Fruit fly (Drosophila melanogaster) whole organism, embryonic: ENCODE data around the gene Iru.
A peak's percentile ranks its signal among the peaks of the same experiment; 100 is the strongest.

Experiments
- B-H1 ChIP-seq: fragments of 200-800 bp; sonication (Bioruptor generic); IDR thresholded peaks from 3 replicates; pipeline ENCODE4 v1.3.6; 2022; ENCODE audit warnings: missing biosample characterization, missing genetic modification characterization
- Blimp-1 ChIP-seq: fragments of 200-800 bp; sonication (Bioruptor generic); optimal IDR thresholded peaks from 3 replicates; lab custom pipeline; 2018; ENCODE audit warnings: missing biosample characterization, missing genetic modification characterization, mild to moderate bottlenecking, moderate library complexity, missing genetic modification reagents
- BtbVII ChIP-seq: fragments of 200-800 bp; sonication (Bioruptor generic); optimal IDR thresholded peaks from 3 replicates; lab custom pipeline; 2017; ENCODE audit warnings: missing biosample characterization, mild to moderate bottlenecking, missing genetic modification characterization
- CG11504 ChIP-seq: fragments of 200-800 bp; sonication (Bioruptor generic); optimal IDR thresholded peaks from 3 replicates; lab custom pipeline; 2019; ENCODE audit warnings: missing biosample characterization, mild to moderate bottlenecking, missing genetic modification characterization, moderate library complexity
- CG12942 ChIP-seq: fragments of 200-800 bp; sonication (Bioruptor generic); optimal IDR thresholded peaks from 3 replicates; lab custom pipeline; 2016; ENCODE audit warnings: missing biosample characterization, missing genetic modification characterization
- CG13123 ChIP-seq: fragments of 200-800 bp; sonication (Bioruptor generic); optimal IDR thresholded peaks from 2 replicates; lab custom pipeline; 2016; ENCODE audit warnings: missing biosample characterization, missing genetic modification characterization
- CG13775 ChIP-seq: fragments of 200-800 bp; sonication (Bioruptor generic); optimal IDR thresholded peaks from 3 replicates; lab custom pipeline; 2017; ENCODE audit warnings: missing biosample characterization, mild to moderate bottlenecking, missing genetic modification characterization
- CG14667 ChIP-seq: fragments of 200-800 bp; sonication (Bioruptor generic); IDR thresholded peaks from 2 replicates; pipeline ENCODE4 v1.3.6; 2022; ENCODE audit warnings: missing biosample characterization, missing genetic modification characterization
- CG17328 ChIP-seq: fragments of 200-800 bp; sonication (Bioruptor generic); IDR thresholded peaks from 2 replicates; pipeline ENCODE4 v1.3.6; 2022; ENCODE audit warnings: missing biosample characterization, missing genetic modification characterization
- CG17802 ChIP-seq: fragments of 200-800 bp; sonication (Bioruptor generic); optimal IDR thresholded peaks from 2 replicates; lab custom pipeline; 2018; ENCODE audit warnings: missing biosample characterization, mild to moderate bottlenecking, missing genetic modification characterization, moderate library complexity
- CG18619 ChIP-seq: fragments of 200-800 bp; sonication (Bioruptor generic); optimal IDR thresholded peaks from 3 replicates; lab custom pipeline; 2017; ENCODE audit warnings: missing biosample characterization, mild to moderate bottlenecking, missing genetic modification characterization
- CG32772 ChIP-seq: fragments of 200-800 bp; sonication (Bioruptor generic); IDR thresholded peaks from 2 replicates; pipeline ENCODE4 v1.3.6; 2022; ENCODE audit warnings: missing biosample characterization, missing genetic modification characterization
- CG4404 ChIP-seq: fragments of 200-800 bp; sonication (Bioruptor generic); IDR thresholded peaks from 2 replicates; pipeline ENCODE4 v1.3.6; 2022; ENCODE audit warnings: missing biosample characterization, missing genetic modification characterization
- CG4424 ChIP-seq: fragments of 200-800 bp; sonication (Bioruptor generic); optimal IDR thresholded peaks from 3 replicates; lab custom pipeline; 2016; ENCODE audit warnings: missing biosample characterization, missing genetic modification characterization
- CG5180 ChIP-seq: fragments of 200-800 bp; sonication (Bioruptor generic); optimal IDR thresholded peaks from 3 replicates; lab custom pipeline; 2017; ENCODE audit warnings: missing biosample characterization, missing genetic modification characterization, mild to moderate bottlenecking, moderate library complexity, missing genetic modification reagents
- CG7556 ChIP-seq: fragments of 200-800 bp; sonication (Bioruptor generic); optimal IDR thresholded peaks from 2 replicates; lab custom pipeline; 2017; ENCODE audit warnings: missing biosample characterization, mild to moderate bottlenecking, missing genetic modification characterization
- CG9727 ChIP-seq: fragments of 200-800 bp; sonication (Bioruptor generic); optimal IDR thresholded peaks from 3 replicates; lab custom pipeline; 2017; ENCODE audit warnings: missing biosample characterization, mild to moderate bottlenecking, missing genetic modification characterization
- CG9797 ChIP-seq: fragments of 200-800 bp; sonication (Bioruptor generic); optimal IDR thresholded peaks from 3 replicates; lab custom pipeline; 2018; ENCODE audit warnings: missing biosample characterization, mild to moderate bottlenecking, missing genetic modification characterization
- CG9932 ChIP-seq: fragments of 200-800 bp; sonication (Bioruptor generic); IDR thresholded peaks from 2 replicates; pipeline ENCODE4 v1.3.6; 2022; ENCODE audit warnings: missing biosample characterization, missing genetic modification characterization
- D ChIP-seq, 2 experiments: fragments of 200-800 bp in 1 of 2; fragments of >200 bp in 1 of 2; sonication (Bioruptor generic) in 1 of 2; optimal IDR thresholded peaks; 2 replicates in 1 of 2; 3 replicates in 1 of 2; lab custom pipeline; 2017; ENCODE audit warnings: mild to moderate bottlenecking in 1 of 2, missing biosample characterization in 1 of 2, missing genetic modification characterization in 1 of 2, missing genetic modification reagents in 1 of 2
- Dfd ChIP-seq, 2 experiments: fragments of >200 bp; optimal IDR thresholded peaks; 2 replicates each; lab custom pipeline; 2017; ENCODE audit warnings: missing biosample characterization in 2 of 2, missing genetic modification characterization in 2 of 2
- Drgx ChIP-seq: fragments of 200-800 bp; sonication (Bioruptor generic); IDR thresholded peaks from 2 replicates; pipeline ENCODE4 v1.3.6; 2022; ENCODE audit warnings: missing biosample characterization, missing genetic modification characterization
- Fer3 ChIP-seq: fragments of 200-800 bp; sonication (Bioruptor generic); optimal IDR thresholded peaks from 2 replicates; lab custom pipeline; 2018; ENCODE audit warnings: missing biosample characterization, mild to moderate bottlenecking, missing genetic modification characterization, moderate library complexity
- Hmr ChIP-seq: fragments of 200-800 bp; sonication (Bioruptor generic); optimal IDR thresholded peaks from 3 replicates; lab custom pipeline; 2017; ENCODE audit warnings: mild to moderate bottlenecking, missing biosample characterization, missing genetic modification reagents, missing genetic modification characterization
- Hr3 ChIP-seq: fragments of 200-800 bp; sonication (Bioruptor generic); optimal IDR thresholded peaks from 3 replicates; lab custom pipeline; 2016; ENCODE audit warnings: missing biosample characterization, missing genetic modification characterization
- Nf-YB ChIP-seq: fragments of 200-800 bp; sonication (Bioruptor generic); optimal IDR thresholded peaks from 3 replicates; lab custom pipeline; 2019; ENCODE audit warnings: missing biosample characterization, mild to moderate bottlenecking, missing genetic modification characterization, moderate library complexity
- NfI ChIP-seq: fragments of 200-800 bp; sonication (Bioruptor generic); optimal IDR thresholded peaks from 3 replicates; lab custom pipeline; 2018; ENCODE audit warnings: missing biosample characterization, mild to moderate bottlenecking, missing genetic modification characterization, moderate library complexity
- Oli ChIP-seq: fragments of 200-800 bp; sonication (Bioruptor generic); optimal IDR thresholded peaks from 2 replicates; lab custom pipeline; 2018; ENCODE audit warnings: missing biosample characterization, mild to moderate bottlenecking, missing genetic modification characterization, moderate library complexity
- Scr ChIP-seq: fragments of 200-800 bp; sonication (Bioruptor generic); IDR thresholded peaks from 2 replicates; pipeline ENCODE4 v1.3.6; 2022; ENCODE audit warnings: missing biosample characterization, missing genetic modification characterization; ENCODE audit not compliant: partially characterized antibody
- Xrp1 ChIP-seq: fragments of 200-800 bp; sonication (Bioruptor generic); IDR thresholded peaks from 2 replicates; pipeline ENCODE4 v1.3.6; 2022; ENCODE audit warnings: missing biosample characterization, missing genetic modification characterization
- ap ChIP-seq: fragments of 200-800 bp; sonication (Bioruptor generic); IDR thresholded peaks from 2 replicates; pipeline ENCODE4 v1.3.6; 2022; ENCODE audit warnings: missing biosample characterization, missing genetic modification characterization
- cwo ChIP-seq: fragments of 200-800 bp; sonication (Bioruptor generic); optimal IDR thresholded peaks from 3 replicates; lab custom pipeline; 2017; ENCODE audit warnings: missing biosample characterization, missing genetic modification characterization, mild to moderate bottlenecking, moderate library complexity, missing genetic modification reagents
- esg ChIP-seq: fragments of 200-800 bp; sonication (Bioruptor generic); conservative IDR thresholded peaks from 2 replicates; pipeline ENCODE4 v1.3.6; 2022; ENCODE audit warnings: missing biosample characterization, missing genetic modification characterization
- grau ChIP-seq: fragments of 200-800 bp; optimal IDR thresholded peaks from 3 replicates; lab custom pipeline; 2019; ENCODE audit warnings: missing biosample characterization, mild to moderate bottlenecking, missing genetic modification characterization, moderate library complexity
- hkb ChIP-seq, 2 experiments: fragments of 200-800 bp in 1 of 2; fragments of >200 bp in 1 of 2; sonication (Bioruptor generic) in 1 of 2; IDR thresholded peaks in 1 of 2; optimal IDR thresholded peaks in 1 of 2; 2 replicates each; pipeline versions ENCODE4 v1.3.6 to Lab custom; 2017 to 2022; ENCODE audit warnings: missing biosample characterization in 1 of 2, missing genetic modification characterization in 1 of 2
- hth ChIP-seq: fragments of >200 bp; optimal IDR thresholded peaks from 2 replicates; lab custom pipeline; 2017; ENCODE audit warnings: inconsistent platforms
- ken ChIP-seq: fragments of 200-800 bp; sonication (Bioruptor generic); IDR thresholded peaks from 3 replicates; pipeline ENCODE4 v1.3.6; 2022; ENCODE audit warnings: missing biosample characterization, missing genetic modification characterization
- lab ChIP-seq: fragments of 200-800 bp; sonication (Bioruptor generic); optimal IDR thresholded peaks from 3 replicates; lab custom pipeline; 2017; ENCODE audit warnings: missing biosample characterization, missing genetic modification characterization, mild to moderate bottlenecking, moderate library complexity, missing genetic modification reagents
- oc ChIP-seq: fragments of 200-800 bp; sonication (Bioruptor generic); optimal IDR thresholded peaks from 2 replicates; lab custom pipeline; 2018; ENCODE audit warnings: missing biosample characterization, mild to moderate bottlenecking, missing genetic modification characterization, moderate library complexity
- onecut ChIP-seq: fragments of 200-800 bp; sonication (Bioruptor generic); IDR thresholded peaks from 2 replicates; pipeline ENCODE4 v1.3.6; 2022; ENCODE audit warnings: missing biosample characterization, missing genetic modification characterization
- pzg ChIP-seq: fragments of 200-800 bp; sonication (Bioruptor generic); optimal IDR thresholded peaks from 3 replicates; lab custom pipeline; 2018; ENCODE audit warnings: missing biosample characterization, mild to moderate bottlenecking, missing genetic modification characterization, moderate library complexity
- run ChIP-seq: fragments of 200-800 bp; sonication (Bioruptor generic); optimal IDR thresholded peaks from 3 replicates; lab custom pipeline; 2018; ENCODE audit warnings: missing biosample characterization, mild to moderate bottlenecking, missing genetic modification characterization
- salm ChIP-seq: fragments of 200-800 bp; sonication (Bioruptor generic); optimal IDR thresholded peaks from 2 replicates; lab custom pipeline; 2018; ENCODE audit warnings: missing biosample characterization, mild to moderate bottlenecking, missing genetic modification characterization
- schlank ChIP-seq: fragments of 200-800 bp; sonication (Bioruptor generic); optimal IDR thresholded peaks from 2 replicates; lab custom pipeline; 2018; ENCODE audit warnings: missing biosample characterization, mild to moderate bottlenecking, missing genetic modification characterization
- tgo ChIP-seq: fragments of 200-800 bp; sonication (Bioruptor generic); IDR thresholded peaks from 3 replicates; pipeline ENCODE4 v1.3.6; 2022; ENCODE audit warnings: missing biosample characterization, missing genetic modification characterization
- trem ChIP-seq: fragments of 200-800 bp; optimal IDR thresholded peaks from 3 replicates; lab custom pipeline; 2019; ENCODE audit warnings: missing biosample characterization, mild to moderate bottlenecking, missing genetic modification characterization, moderate library complexity
- ttk ChIP-seq: fragments of 200-800 bp; sonication (Bioruptor generic); IDR thresholded peaks from 2 replicates; pipeline ENCODE4 v2.1.2; 2022; ENCODE audit warnings: missing biosample characterization, missing genetic modification characterization
- vvl ChIP-seq: fragments of 200-800 bp; sonication (Bioruptor generic); IDR thresholded peaks from 2 replicates; pipeline ENCODE4 v1.3.6; 2022; ENCODE audit warnings: missing biosample characterization, missing genetic modification characterization
- wdn ChIP-seq: fragments of 200-800 bp; sonication (Bioruptor generic); IDR thresholded peaks from 2 replicates; pipeline ENCODE4 v1.3.6; 2022; ENCODE audit warnings: missing biosample characterization, missing genetic modification characterization

The Iru gene

DNA sequence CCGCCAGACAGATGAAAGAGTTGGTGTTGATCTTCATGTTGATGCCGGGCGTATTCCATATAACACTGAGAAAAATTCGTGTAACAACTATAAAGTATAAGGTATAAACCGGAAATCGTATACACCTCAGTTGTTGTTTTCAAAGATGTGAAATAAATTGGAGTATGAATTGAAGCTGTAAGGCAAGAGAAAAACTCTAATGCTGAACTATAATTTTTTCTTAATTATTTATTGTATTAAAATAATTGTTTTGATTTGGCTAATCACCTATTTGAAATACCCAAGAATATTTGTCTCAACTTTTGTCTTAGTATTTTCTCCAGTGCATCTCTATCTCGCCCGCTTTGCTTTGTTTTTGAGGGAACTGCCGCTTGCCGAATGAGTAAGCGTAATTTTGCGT is 45.9 kb upstream of the Iru start (continued):
- TF ChIP-seq Blimp-1 (GFP tag; lab: Kevin White, UChicago) = peak; percentile 53
- TF ChIP-seq hth (lab: Kevin White, UChicago) = no peak
- TF ChIP-seq CG9932 (GFP tag; lab: Robert Waterston, UW) = no peak
- TF ChIP-seq D (optimal IDR thresholded peaks at IDR 0.05; lab: Kevin White, UChicago) = no peak
- TF ChIP-seq D (GFP tag; optimal IDR thresholded peaks at IDR 0.05; lab: Kevin White, UChicago) = peak; percentile 53
- TF ChIP-seq Scr (GFP tag; lab: Robert Waterston, UW) = no peak
- TF ChIP-seq CG9727 (GFP tag; lab: Kevin White, UChicago) = peak; percentile 51
- peak; percentile 24 for TF ChIP-seq Fer3 (tag; lab: Kevin White, UChicago)
- peak; percentile 73; the same call in 2 of the 3 replicates for TF ChIP-seq tgo
- TF ChIP-seq ken = peak; percentile 48; the same call in 1 of the 3 replicates
- TF ChIP-seq esg (GFP tag; lab: Robert Waterston, UW) = peak; percentile 65
- no peak for TF ChIP-seq hkb (optimal IDR thresholded peaks at IDR 0.05; lab: Kevin White, UChicago)
- peak; percentile 58 for TF ChIP-seq hkb (GFP tag; IDR thresholded peaks at IDR 0.05; lab: Robert Waterston, UW)
- peak; percentile 66 for TF ChIP-seq grau (tag; lab: Kevin White, UChicago)
- peak; percentile 23 for TF ChIP-seq Nf-YB (GFP tag; lab: Kevin White, UChicago)
- TF ChIP-seq CG13775 (GFP tag; lab: Kevin White, UChicago) = peak; percentile 27
- peak; percentile 48 for TF ChIP-seq CG7556
- peak; percentile 40 for TF ChIP-seq oc (tag; lab: Kevin White, UChicago)
- no peak for TF ChIP-seq CG32772 (GFP tag; lab: Robert Waterston, UW)
- no peak for TF ChIP-seq CG17802 (tag; lab: Kevin White, UChicago)
- TF ChIP-seq cwo (GFP tag; lab: Kevin White, UChicago) = peak; percentile 10
- TF ChIP-seq onecut (GFP tag; lab: Robert Waterston, UW) = peak; percentile 17; the same call in 1 of the 2 replicates
- peak; percentile 47 for TF ChIP-seq run (tag; lab: Kevin White, UChicago)
- TF ChIP-seq CG11504 (tag; lab: Kevin White, UChicago) = peak; percentile 86
- no peak for TF ChIP-seq CG14667 (GFP tag; lab: Robert Waterston, UW)
- 0 out of 2 replicates have a peak, but pooled peaks have one; percentile 42 for TF ChIP-seq wdn
- TF ChIP-seq ttk (GFP tag; lab: Robert Waterston, UW) = peak; percentile 49; the same call in 1 of the 2 replicates
- TF ChIP-seq Xrp1 (GFP tag; lab: Robert Waterston, UW) = peak; percentile 62; the same call in 1 of the 2 replicates
- TF ChIP-seq CG13123 (GFP tag; lab: Kevin White, UChicago) = peak; percentile 8
- no peak for TF ChIP-seq Dfd (GFP tag; optimal IDR thresholded peaks at IDR 0.05; lab: Kevin White, UChicago)
- TF ChIP-seq ap (GFP tag; lab: Robert Waterston, UW) = 0 out of 2 replicates have a peak, but pooled peaks have one; percentile 10
- peak; percentile 30 for TF ChIP-seq CG12942 (GFP tag; lab: Kevin White, UChicago)
- TF ChIP-seq Hr3 = peak; percentile 56
- TF ChIP-seq vvl (GFP tag; lab: Robert Waterston, UW) = peak; percentile 42; the same call in 1 of the 2 replicates
- TF ChIP-seq CG17328 (GFP tag; lab: Robert Waterston, UW) = peak; percentile 48; the same call in 1 of the 2 replicates
- TF ChIP-seq NfI (GFP tag; lab: Kevin White, UChicago) = peak; percentile 39
- peak; percentile 67 for TF ChIP-seq CG4424 (GFP tag; lab: Kevin White, UChicago)
- TF ChIP-seq CG9797 (GFP tag; lab: Kevin White, UChicago) = no peak
- no peak for TF ChIP-seq pzg (GFP tag; lab: Kevin White, UChicago)
- TF ChIP-seq B-H1 (GFP tag; lab: Robert Waterston, UW) = no peak
- peak; percentile 44 for TF ChIP-seq trem (tag; lab: Kevin White, UChicago)
- peak; percentile 26; the same call in 1 of the 2 replicates for TF ChIP-seq CG4404 (GFP tag; lab: Robert Waterston, UW)
- peak; percentile 76 for TF ChIP-seq Oli (tag; lab: Kevin White, UChicago)
- peak; percentile 3 for TF ChIP-seq Hmr (GFP tag; lab: Kevin White, UChicago)
- TF ChIP-seq salm = peak; percentile 50
- TF ChIP-seq schlank (tag; lab: Kevin White, UChicago) = no peak
- peak; percentile 57 for TF ChIP-seq CG5180 (GFP tag; lab: Kevin White, UChicago)
- TF ChIP-seq CG18619 (GFP tag; lab: Kevin White, UChicago) = peak; percentile 32
- peak; percentile 38 for TF ChIP-seq lab (GFP tag; lab: Kevin White, UChicago)
- TF ChIP-seq Drgx (GFP tag; lab: Robert Waterston, UW) = 0 out of 2 replicates have a peak, but pooled peaks have one; percentile 9
- TF ChIP-seq BtbVII (GFP tag; lab: Kevin White, UChicago) = peak; percentile 28
